Fruit fly (Drosophila melanogaster) whole organism, adult: Measurements from ENCODE around the gene CG17681.

Experiments
- CG11617 ChIP-seq: fragments of 200-800 bp; sonication (Bioruptor generic); optimal IDR thresholded peaks from 2 replicates; lab custom pipeline; 2017; ENCODE audit warnings: mild to moderate bottlenecking, missing biosample characterization, missing genetic modification reagents, missing genetic modification characterization
- CG12768 ChIP-seq: fragments of 200-800 bp; sonication (Bioruptor generic); optimal IDR thresholded peaks from 2 replicates; lab custom pipeline; 2017; ENCODE audit warnings: missing biosample characterization, missing genetic modification characterization, mild to moderate bottlenecking, moderate library complexity, missing genetic modification reagents
- CG14711 ChIP-seq: fragments of 200-800 bp; sonication (Bioruptor generic); optimal IDR thresholded peaks from 2 replicates; lab custom pipeline; 2018; ENCODE audit warnings: missing biosample characterization, mild to moderate bottlenecking, missing genetic modification characterization, moderate library complexity
- CG1620 ChIP-seq: fragments of 200-800 bp; sonication (Bioruptor generic); optimal IDR thresholded peaks from 2 replicates; lab custom pipeline; 2016; ENCODE audit warnings: missing biosample characterization, missing genetic modification characterization
- CG33017 ChIP-seq: fragments of 200-800 bp; sonication (Bioruptor generic); optimal IDR thresholded peaks from 2 replicates; lab custom pipeline; 2018; ENCODE audit warnings: missing biosample characterization, mild to moderate bottlenecking, missing genetic modification characterization, moderate library complexity
- CG5204 ChIP-seq: fragments of 200-800 bp; sonication (Bioruptor generic); optimal IDR thresholded peaks from 2 replicates; lab custom pipeline; 2016; ENCODE audit warnings: missing biosample characterization, missing genetic modification characterization
- CG7045 ChIP-seq: fragments of 200-800 bp; sonication (Bioruptor generic); optimal IDR thresholded peaks from 2 replicates; lab custom pipeline; 2017; ENCODE audit warnings: missing biosample characterization, mild to moderate bottlenecking, missing genetic modification characterization
- CG7101 ChIP-seq: fragments of 200-800 bp; sonication (Bioruptor generic); optimal IDR thresholded peaks from 2 replicates; lab custom pipeline; 2018; ENCODE audit warnings: missing biosample characterization, mild to moderate bottlenecking, missing genetic modification characterization, moderate library complexity
- Clk ChIP-seq: fragments of 200-800 bp; sonication (Bioruptor generic); optimal IDR thresholded peaks from 2 replicates; lab custom pipeline; 2017; ENCODE audit warnings: missing biosample characterization, missing genetic modification characterization
- Crg-1 ChIP-seq: fragments of 200-800 bp; sonication (Bioruptor generic); optimal IDR thresholded peaks from 2 replicates; lab custom pipeline; 2016; ENCODE audit warnings: missing biosample characterization, missing genetic modification characterization
- Hr96 ChIP-seq: fragments of 200-800 bp; sonication (Bioruptor generic); optimal IDR thresholded peaks from 2 replicates; lab custom pipeline; 2016; ENCODE audit warnings: missing biosample characterization, missing genetic modification characterization
- Mnt ChIP-seq: fragments of 200-800 bp; sonication (Bioruptor generic); optimal IDR thresholded peaks from 2 replicates; lab custom pipeline; 2016; ENCODE audit warnings: missing biosample characterization, mild to moderate bottlenecking, missing genetic modification characterization
- bab1 ChIP-seq: fragments of 200-800 bp; sonication (Bioruptor generic); optimal IDR thresholded peaks from 3 replicates; lab custom pipeline; 2019; ENCODE audit warnings: missing biosample characterization, mild to moderate bottlenecking, missing genetic modification characterization, moderate library complexity
- cic ChIP-seq: fragments of 200-800 bp; sonication (Bioruptor generic); optimal IDR thresholded peaks from 2 replicates; lab custom pipeline; 2017; ENCODE audit warnings: missing biosample characterization, mild to moderate bottlenecking, missing genetic modification characterization, moderate library complexity
- cnc ChIP-seq, 2 experiments: fragments of >200 bp; optimal IDR thresholded peaks; 2 replicates each; lab custom pipeline; 2017
- kay ChIP-seq: fragments of 200-800 bp; sonication (Bioruptor generic); peaks from one replicate; lab custom pipeline; 2016; ENCODE audit warnings: missing biosample characterization, missing genetic modification characterization, borderline replicate concordance
- ovo ChIP-seq: fragments of 200-800 bp; sonication (Bioruptor generic); optimal IDR thresholded peaks from 2 replicates; lab custom pipeline; 2016; ENCODE audit warnings: missing biosample characterization, missing genetic modification characterization
- pad ChIP-seq: fragments of 200-800 bp; sonication (Bioruptor generic); optimal IDR thresholded peaks from 3 replicates; lab custom pipeline; 2017; ENCODE audit warnings: missing biosample characterization, missing genetic modification characterization, mild to moderate bottlenecking, moderate library complexity, missing genetic modification reagents
- tj ChIP-seq: fragments of 200-800 bp; sonication (Bioruptor generic); optimal IDR thresholded peaks from 3 replicates; lab custom pipeline; 2017; ENCODE audit warnings: missing biosample characterization, mild to moderate bottlenecking, missing genetic modification characterization, moderate library complexity
- toe ChIP-seq: fragments of 200-800 bp; sonication (Bioruptor generic); optimal IDR thresholded peaks from 2 replicates; lab custom pipeline; 2016; ENCODE audit warnings: missing biosample characterization, missing genetic modification characterization

Gene CG17681

dm6 chr2L:18158622-18159043 is 5.7 kb downstream of the CG17681 start:
- TF ChIP-seq CG14711 (tag; lab: Kevin White, UChicago) (no peak), toe (GFP tag; lab: Kevin White, UChicago) (no peak)

- TF ChIP-seq CG12768 (GFP tag; lab: Kevin White, UChicago), result no peak
- TF ChIP-seq CG1620 (GFP tag; lab: Kevin White, UChicago), result no peak
- no peak for TF ChIP-seq pad (GFP tag; lab: Kevin White, UChicago)
- no peak for TF ChIP-seq Crg-1 (GFP tag; lab: Kevin White, UChicago)
- no peak for TF ChIP-seq CG5204 (GFP tag; lab: Kevin White, UChicago)
- no peak for TF ChIP-seq CG7101 (tag; lab: Kevin White, UChicago)
- TF ChIP-seq bab1, result no peak
Observed at dm6 chr2L:18159172-18159571, 6.2 kb downstream of the CG17681 start, which contains the start of gene JMJD4. JMJD4 (minus strand) TSS chr2L:18159272.

dm6 chr2L:18184648-18185243 is 31.8 kb downstream of the CG17681 start, which contains the start of gene Ptp36E:
Ptp36E (minus strand) TSS chr2L:18185007.
- TF ChIP-seq CG33017 (tag; lab: Kevin White, UChicago) (peak; percentile 80), CG7101 (tag; lab: Kevin White, UChicago) (peak; percentile 65), Clk (peak; percentile 2), CG5204 (GFP tag; lab: Kevin White, UChicago) (peak; percentile 12), pad (GFP tag; lab: Kevin White, UChicago) (peak; percentile 27), CG11617 (GFP tag; lab: Kevin White, UChicago) (no peak), bab1 (no peak), toe (GFP tag; lab: Kevin White, UChicago) (no peak), CG14711 (tag; lab: Kevin White, UChicago) (peak; percentile 54), Crg-1 (GFP tag; lab: Kevin White, UChicago) (no peak), ovo (no peak), Mnt (GFP tag; lab: Kevin White, UChicago) (peak; percentile 18), CG7045 (no peak), cnc (optimal IDR thresholded peaks at IDR 0.05; lab: Kevin White, UChicago) (no peak), CG12768 (GFP tag; lab: Kevin White, UChicago) (peak; percentile 71)

- TF ChIP-seq Crg-1 (GFP tag; lab: Kevin White, UChicago) (no peak), toe (GFP tag; lab: Kevin White, UChicago) (no peak), CG5204 (GFP tag; lab: Kevin White, UChicago) (no peak), kay (no peak), cic (GFP tag; lab: Kevin White, UChicago) (no peak), bab1 (no peak), Mnt (GFP tag; lab: Kevin White, UChicago) (no peak)
Observed at dm6 chr2L:18186695-18187094, 33.8 kb downstream of the CG17681 start.

- TF ChIP-seq kay (no peak), CG33017 (tag; lab: Kevin White, UChicago) (no peak), CG7101 (tag; lab: Kevin White, UChicago) (no peak), Hr96 (no peak), Clk (no peak), CG5204 (GFP tag; lab: Kevin White, UChicago) (no peak), tj (GFP tag; lab: Kevin White, UChicago) (no peak), CG11617 (GFP tag; lab: Kevin White, UChicago) (no peak), cic (GFP tag; lab: Kevin White, UChicago) (no peak), cnc (optimal IDR thresholded peaks at IDR 0.05; lab: Kevin White, UChicago) (no peak), CG1620 (GFP tag; lab: Kevin White, UChicago) (no peak), Crg-1 (GFP tag; lab: Kevin White, UChicago) (no peak), ovo (no peak), CG12768 (GFP tag; lab: Kevin White, UChicago) (no peak)
Observed at dm6 chr2L:18202811-18203210, 49.9 kb downstream of the CG17681 start.
